Fruit fly (Drosophila melanogaster): ENCODE results near the gene CecA1.

DNA sequence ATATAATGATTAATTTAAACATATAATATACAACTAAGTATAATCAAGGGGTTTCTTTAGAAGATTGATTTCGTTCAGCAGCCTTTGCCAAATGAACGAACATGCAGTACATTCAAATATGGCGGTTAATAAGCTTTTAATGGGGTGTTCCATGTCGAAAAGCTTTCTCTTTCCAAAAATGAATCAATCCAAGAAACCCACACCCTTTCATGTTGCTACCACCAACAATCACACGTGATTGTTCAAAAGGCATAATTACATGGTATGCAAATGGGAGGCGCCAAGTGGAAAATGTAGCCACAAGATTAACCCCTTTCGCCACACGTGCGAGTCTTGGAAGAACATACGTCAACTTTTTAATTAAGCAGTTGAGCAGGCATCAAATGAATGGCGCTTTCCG lies 4.7 kb upstream of the CecA1 start:
- TF ChIP-seq Myc (optimal IDR thresholded peaks at IDR 0.05): no peak
- TF ChIP-seq h (optimal IDR thresholded peaks at IDR 0.05): no peak
